Worm (Caenorhabditis elegans) whole organism, mixed stage, embryonic: ENCODE results near the gene aat-3.

Experiments used
- nhr-12 ChIP-seq: fragments of 150-350 bp; optimal IDR thresholded peaks from 2 replicates; lab custom pipeline; 2014; ENCODE audit warnings: missing biosample characterization, missing genetic modification characterization
- nhr-2 ChIP-seq: fragments of 150-350 bp; optimal IDR thresholded peaks from 2 replicates; lab custom pipeline; 2014; ENCODE audit warnings: missing biosample characterization, missing genetic modification characterization
- nhr-76 ChIP-seq: sonication (generic microtip); optimal IDR thresholded peaks from 2 replicates; lab custom pipeline; 2017; ENCODE audit warnings: missing biosample characterization, missing genetic modification characterization
- pha-4 ChIP-seq: fragments of 150-350 bp; optimal IDR thresholded peaks from 2 replicates; lab custom pipeline; 2018; ENCODE audit warnings: missing biosample characterization, missing genetic modification reagents, missing genetic modification characterization
- sem-2 ChIP-seq: fragments of 200-800 bp; sonication (Bioruptor generic); optimal IDR thresholded peaks from 2 replicates; lab custom pipeline; 2018; ENCODE audit warnings: mild to moderate bottlenecking, missing genetic modification characterization, missing compliant biosample characterization
- sptf-1 ChIP-seq: sonication (generic microtip); optimal IDR thresholded peaks from 2 replicates; lab custom pipeline; 2017; ENCODE audit warnings: mild to moderate bottlenecking, missing genetic modification characterization, moderate library complexity, missing compliant biosample characterization
- ztf-11 ChIP-seq: fragments of 150-350 bp; optimal IDR thresholded peaks from 2 replicates; lab custom pipeline; 2014; ENCODE audit warnings: missing biosample characterization, missing genetic modification characterization

- TF ChIP-seq sptf-1 (no peak), nhr-12 (tag; lab: Kevin White, UChicago) (no peak), pha-4 (no peak), nhr-76 (tag; lab: Kevin White, UChicago) (no peak), nhr-2 (no peak), ztf-11 (tag; lab: Kevin White, UChicago) (no peak), sem-2 (no peak)
Measured at ce11 chrX:2569040-2569439, 17.0 kb downstream of the aat-3 start.
